Fruit fly (Drosophila melanogaster) whole organism, embryonic: ENCODE data around the gene CG14646.
A peak's percentile ranks its signal among the peaks of the same experiment; 100 is the strongest.

Experiments
- Aef1 ChIP-seq: fragments of 200-800 bp; sonication (Bioruptor generic); IDR thresholded peaks from 3 replicates; pipeline ENCODE4 v1.3.6; 2022; ENCODE audit warnings: missing biosample characterization, missing genetic modification characterization
- CG10366 ChIP-seq: fragments of 200-800 bp; sonication (Bioruptor generic); IDR thresholded peaks from 2 replicates; pipeline ENCODE4 v1.3.6; 2022; ENCODE audit warnings: missing biosample characterization, missing genetic modification characterization
- CG10431 ChIP-seq: fragments of 200-800 bp; sonication (Bioruptor generic); optimal IDR thresholded peaks from 3 replicates; lab custom pipeline; 2018; ENCODE audit warnings: missing biosample characterization, mild to moderate bottlenecking, missing genetic modification characterization
- CG10959 ChIP-seq: fragments of 200-800 bp; sonication (Bioruptor generic); IDR thresholded peaks from 2 replicates; pipeline ENCODE4 v1.3.6; 2022; ENCODE audit warnings: missing biosample characterization, missing genetic modification characterization
- CG11085 ChIP-seq: fragments of 200-800 bp; sonication (Bioruptor generic); IDR thresholded peaks from 2 replicates; pipeline ENCODE4 v1.3.6; 2022; ENCODE audit warnings: missing biosample characterization, missing genetic modification characterization
- CG12071 ChIP-seq: fragments of 200-800 bp; sonication (Bioruptor generic); optimal IDR thresholded peaks from 3 replicates; lab custom pipeline; 2018; ENCODE audit warnings: missing biosample characterization, mild to moderate bottlenecking, missing genetic modification characterization
- CG12219 ChIP-seq: fragments of 200-800 bp; sonication (Bioruptor generic); optimal IDR thresholded peaks from 3 replicates; lab custom pipeline; 2018; ENCODE audit warnings: missing biosample characterization, mild to moderate bottlenecking, missing genetic modification characterization
- CG14710 ChIP-seq: fragments of 200-800 bp; sonication (Bioruptor generic); optimal IDR thresholded peaks from 3 replicates; lab custom pipeline; 2019; ENCODE audit warnings: missing biosample characterization, mild to moderate bottlenecking, missing genetic modification characterization, moderate library complexity
- CG14860 ChIP-seq: fragments of 200-800 bp; sonication (Bioruptor generic); IDR thresholded peaks from 3 replicates; pipeline ENCODE4 v1.3.6; 2022; ENCODE audit warnings: missing biosample characterization, missing genetic modification characterization; ENCODE audit not compliant: partially characterized antibody
- CG15479 ChIP-seq: fragments of 200-800 bp; sonication (Bioruptor generic); optimal IDR thresholded peaks from 3 replicates; lab custom pipeline; 2019; ENCODE audit warnings: missing biosample characterization, mild to moderate bottlenecking, missing genetic modification characterization, moderate library complexity
- CG31365 ChIP-seq: fragments of 200-800 bp; sonication (Bioruptor generic); optimal IDR thresholded peaks from 2 replicates; lab custom pipeline; 2018; ENCODE audit warnings: missing biosample characterization, mild to moderate bottlenecking, missing genetic modification characterization
- CG3163 ChIP-seq: fragments of 200-800 bp; sonication (Bioruptor generic); optimal IDR thresholded peaks from 3 replicates; lab custom pipeline; 2016; ENCODE audit warnings: missing biosample characterization, missing genetic modification characterization
- CG32532 ChIP-seq: fragments of 200-800 bp; sonication (Bioruptor generic); IDR thresholded peaks from 2 replicates; pipeline ENCODE4 v1.3.6; 2022; ENCODE audit warnings: missing biosample characterization, missing genetic modification characterization
- CG33213 ChIP-seq: fragments of 200-800 bp; sonication (Bioruptor generic); optimal IDR thresholded peaks from 3 replicates; lab custom pipeline; 2016; ENCODE audit warnings: missing biosample characterization, missing genetic modification characterization
- CG34376 ChIP-seq: fragments of 200-800 bp; sonication (Bioruptor generic); optimal IDR thresholded peaks from 2 replicates; lab custom pipeline; 2018; ENCODE audit warnings: missing biosample characterization, mild to moderate bottlenecking, missing genetic modification characterization
- CG3838 ChIP-seq: fragments of 200-800 bp; sonication (Bioruptor generic); optimal IDR thresholded peaks from 3 replicates; lab custom pipeline; 2016; ENCODE audit warnings: missing biosample characterization, missing genetic modification characterization
- CG43689 ChIP-seq: fragments of 200-800 bp; sonication (Bioruptor generic); IDR thresholded peaks from 2 replicates; pipeline ENCODE4 v1.3.6; 2022; ENCODE audit warnings: missing biosample characterization, missing genetic modification characterization
- CG4424 ChIP-seq: fragments of 200-800 bp; sonication (Bioruptor generic); optimal IDR thresholded peaks from 3 replicates; lab custom pipeline; 2016; ENCODE audit warnings: missing biosample characterization, missing genetic modification characterization
- CG5953 ChIP-seq: fragments of 200-800 bp; sonication (Bioruptor generic); IDR thresholded peaks from 2 replicates; pipeline ENCODE4 v1.3.6; 2022; ENCODE audit warnings: missing biosample characterization, missing genetic modification characterization
- CG6854 ChIP-seq: fragments of 200-800 bp; sonication (Bioruptor generic); optimal IDR thresholded peaks from 3 replicates; lab custom pipeline; 2017; ENCODE audit warnings: missing biosample characterization, mild to moderate bottlenecking, missing genetic modification characterization
- CG7786 ChIP-seq: fragments of 200-800 bp; sonication (Bioruptor generic); optimal IDR thresholded peaks from 2 replicates; lab custom pipeline; 2016; ENCODE audit warnings: missing biosample characterization, missing genetic modification characterization
- CG8281 ChIP-seq: fragments of 200-800 bp; sonication (Bioruptor generic); optimal IDR thresholded peaks from 2 replicates; lab custom pipeline; 2018; ENCODE audit warnings: missing biosample characterization, mild to moderate bottlenecking, missing genetic modification characterization, moderate library complexity
- CG8359 ChIP-seq: fragments of 200-800 bp; sonication (Bioruptor generic); optimal IDR thresholded peaks from 2 replicates; lab custom pipeline; 2017; ENCODE audit warnings: missing biosample characterization, mild to moderate bottlenecking, missing genetic modification characterization, borderline replicate concordance
- Dbx ChIP-seq: fragments of 200-800 bp; sonication (Bioruptor generic); IDR thresholded peaks from 3 replicates; pipeline ENCODE4 v1.3.6; 2022; ENCODE audit warnings: missing biosample characterization, missing genetic modification characterization
- Dek ChIP-seq: fragments of 200-800 bp; sonication (Bioruptor generic); optimal IDR thresholded peaks from 3 replicates; lab custom pipeline; 2019; ENCODE audit warnings: missing biosample characterization, mild to moderate bottlenecking, missing genetic modification characterization, moderate library complexity
- Dref ChIP-seq: fragments of 200-800 bp; sonication (Bioruptor generic); IDR thresholded peaks from 2 replicates; pipeline ENCODE4 v1.3.6; 2022; ENCODE audit warnings: missing biosample characterization, missing genetic modification characterization
- Gsc ChIP-seq: fragments of 200-800 bp; sonication (Bioruptor generic); IDR thresholded peaks from 2 replicates; pipeline ENCODE4 v1.3.6; 2022; ENCODE audit warnings: missing biosample characterization, missing genetic modification characterization
- Meics ChIP-seq: fragments of 200-800 bp; sonication (Bioruptor generic); optimal IDR thresholded peaks from 2 replicates; lab custom pipeline; 2017; ENCODE audit warnings: missing biosample characterization, mild to moderate bottlenecking, missing genetic modification characterization
- Nf-YB ChIP-seq: fragments of 200-800 bp; sonication (Bioruptor generic); optimal IDR thresholded peaks from 3 replicates; lab custom pipeline; 2019; ENCODE audit warnings: missing biosample characterization, mild to moderate bottlenecking, missing genetic modification characterization, moderate library complexity
- abd-A ChIP-seq: fragments of 200-800 bp; sonication (Bioruptor generic); optimal IDR thresholded peaks from 3 replicates; lab custom pipeline; 2019; ENCODE audit warnings: missing biosample characterization, mild to moderate bottlenecking, missing genetic modification characterization, moderate library complexity
- bbx ChIP-seq: fragments of 200-800 bp; sonication (Bioruptor generic); IDR thresholded peaks from 2 replicates; pipeline ENCODE4 v1.3.6; 2022; ENCODE audit warnings: missing biosample characterization, missing genetic modification characterization; ENCODE audit not compliant: partially characterized antibody
- br ChIP-seq: fragments of >200 bp; optimal IDR thresholded peaks from 2 replicates; lab custom pipeline; 2017
- chm ChIP-seq: fragments of 200-800 bp; sonication (Bioruptor generic); IDR thresholded peaks from 2 replicates; pipeline ENCODE4 v1.3.6; 2022; ENCODE audit warnings: missing biosample characterization, missing genetic modification characterization
- en ChIP-seq: fragments of 200-800 bp; sonication (Bioruptor generic); optimal IDR thresholded peaks from 2 replicates; lab custom pipeline; 2016; ENCODE audit warnings: missing biosample characterization, missing genetic modification characterization
- eve ChIP-seq, 2 experiments: fragments of >200 bp; optimal IDR thresholded peaks; 2 replicates each; lab custom pipeline; 2017; ENCODE audit warnings: missing biosample characterization in 2 of 2, missing genetic modification characterization in 2 of 2
- fru ChIP-seq: fragments of >200 bp; optimal IDR thresholded peaks from 2 replicates; lab custom pipeline; 2017
- ftz-f1 ChIP-seq: fragments of 200-800 bp; sonication (Bioruptor generic); optimal IDR thresholded peaks from 2 replicates; lab custom pipeline; 2016; ENCODE audit warnings: missing biosample characterization, missing genetic modification characterization
- hth ChIP-seq: fragments of >200 bp; optimal IDR thresholded peaks from 2 replicates; lab custom pipeline; 2017; ENCODE audit warnings: inconsistent platforms
- ind ChIP-seq: fragments of 200-800 bp; sonication (Bioruptor generic); optimal IDR thresholded peaks from 3 replicates; lab custom pipeline; 2016; ENCODE audit warnings: missing biosample characterization, missing genetic modification characterization
- ken ChIP-seq: fragments of 200-800 bp; sonication (Bioruptor generic); IDR thresholded peaks from 3 replicates; pipeline ENCODE4 v1.3.6; 2022; ENCODE audit warnings: missing biosample characterization, missing genetic modification characterization
- nerfin-1 ChIP-seq: fragments of 200-800 bp; sonication (Bioruptor generic); optimal IDR thresholded peaks from 3 replicates; lab custom pipeline; 2019; ENCODE audit warnings: missing biosample characterization, mild to moderate bottlenecking, missing genetic modification characterization, moderate library complexity
- nmo ChIP-seq: fragments of 200-800 bp; sonication (Bioruptor generic); optimal IDR thresholded peaks from 2 replicates; lab custom pipeline; 2018; ENCODE audit warnings: missing biosample characterization, mild to moderate bottlenecking, missing genetic modification characterization, moderate library complexity
- nom ChIP-seq: fragments of 200-800 bp; sonication (Bioruptor generic); optimal IDR thresholded peaks from 2 replicates; lab custom pipeline; 2017; ENCODE audit warnings: missing biosample characterization, missing genetic modification characterization, mild to moderate bottlenecking, moderate library complexity, missing genetic modification reagents
- p53 ChIP-seq: fragments of 200-800 bp; sonication (Bioruptor generic); optimal IDR thresholded peaks from 2 replicates; lab custom pipeline; 2016; ENCODE audit warnings: missing biosample characterization, missing genetic modification characterization
- pho ChIP-seq: fragments of 200-800 bp; sonication (Bioruptor generic); optimal IDR thresholded peaks from 2 replicates; lab custom pipeline; 2016; ENCODE audit warnings: missing biosample characterization, missing genetic modification characterization
- pita ChIP-seq: fragments of 200-800 bp; sonication (Bioruptor generic); optimal IDR thresholded peaks from 2 replicates; lab custom pipeline; 2017; ENCODE audit warnings: missing biosample characterization, mild to moderate bottlenecking, missing genetic modification characterization
- rib ChIP-seq: fragments of 200-800 bp; sonication (Bioruptor generic); IDR thresholded peaks from 2 replicates; pipeline ENCODE4 v1.3.6; 2022; ENCODE audit warnings: missing biosample characterization, missing genetic modification characterization
- shn ChIP-seq: fragments of 200-800 bp; sonication (Bioruptor generic); optimal IDR thresholded peaks from 3 replicates; lab custom pipeline; 2016; ENCODE audit warnings: missing biosample characterization, missing genetic modification characterization
- sr ChIP-seq: fragments of 200-800 bp; sonication (Bioruptor generic); IDR thresholded peaks from 3 replicates; pipeline ENCODE4 v1.3.6; 2022; ENCODE audit warnings: missing biosample characterization, missing genetic modification characterization
- stwl ChIP-seq: fragments of 200-800 bp; sonication (Bioruptor generic); optimal IDR thresholded peaks from 3 replicates; lab custom pipeline; 2018; ENCODE audit warnings: missing biosample characterization, mild to moderate bottlenecking, missing genetic modification characterization, moderate library complexity
- yki ChIP-seq: fragments of >200 bp; optimal IDR thresholded peaks from 3 replicates; lab custom pipeline; 2018

CG14646 gene

dm6 chr3R:4402884-4403705, 12.9 kb downstream of the CG14646 start, which contains the start of gene lost (continued):
- TF ChIP-seq CG34376 (GFP tag; lab: Kevin White, UChicago) (peak; percentile 34), CG8359 (no peak), CG33213 (GFP tag; lab: Kevin White, UChicago) (peak; percentile 39), p53 (no peak), CG14710 (peak; percentile 54), ken (GFP tag; lab: Robert Waterston, UW) (peak; percentile 47; the same call in 1 of the 3 replicates), ftz-f1 (no peak), CG3838 (GFP tag; lab: Kevin White, UChicago) (no peak), CG12219 (GFP tag; lab: Kevin White, UChicago) (peak; percentile 1), nmo (GFP tag; lab: Kevin White, UChicago) (peak; percentile 51), CG3163 (no peak), en (GFP tag; lab: Kevin White, UChicago) (no peak), fru (lab: Kevin White, UChicago) (no peak), CG5953 (GFP tag; lab: Robert Waterston, UW) (no peak), Aef1 (no peak), bbx (GFP tag; lab: Robert Waterston, UW) (peak; percentile 99), eve (GFP tag; optimal IDR thresholded peaks at IDR 0.05; lab: Kevin White, UChicago) (peak in 1 of 2 experiments; percentile 14), CG10431 (GFP tag; lab: Kevin White, UChicago) (no peak), CG43689 (GFP tag; lab: Robert Waterston, UW) (no peak), abd-A (tag; lab: Kevin White, UChicago) (no peak), rib (GFP tag; lab: Robert Waterston, UW) (peak; percentile 10; the same call in 1 of the 2 replicates), CG10959 (no peak), ind (no peak), CG11085 (GFP tag; lab: Robert Waterston, UW) (0 out of 2 replicates have a peak, but pooled peaks have one; percentile 24), CG7786 (GFP tag; lab: Kevin White, UChicago) (no peak), CG15479 (GFP tag; lab: Kevin White, UChicago) (peak; percentile 4), nerfin-1 (tag; lab: Kevin White, UChicago) (no peak), CG14860 (GFP tag; lab: Robert Waterston, UW) (peak; percentile 98), CG31365 (tag; lab: Kevin White, UChicago) (no peak), CG10366 (GFP tag; lab: Robert Waterston, UW) (0 out of 2 replicates have a peak, but pooled peaks have one; percentile 20), CG6854 (no peak), hth (lab: Kevin White, UChicago) (no peak), yki (lab: Kevin White, UChicago) (no peak), CG12071 (no peak), Nf-YB (GFP tag; lab: Kevin White, UChicago) (peak; percentile 8), Meics (GFP tag; lab: Kevin White, UChicago) (no peak), pho (peak; percentile 45), nom (peak; percentile 24), Dref (peak; percentile 94), sr (0 out of 3 replicates have a peak, but pooled peaks have one; percentile 8), Dbx (GFP tag; lab: Robert Waterston, UW) (peak; percentile 49; the same call in 2 of the 3 replicates), chm (GFP tag; lab: Robert Waterston, UW) (no peak), pita (GFP tag; lab: Kevin White, UChicago) (no peak), CG32532 (GFP tag; lab: Robert Waterston, UW) (peak; percentile 69), br (no peak), stwl (tag; lab: Kevin White, UChicago) (peak; percentile 44), CG4424 (GFP tag; lab: Kevin White, UChicago) (no peak), Dek (tag; lab: Kevin White, UChicago) (peak; percentile 34), CG8281 (tag; lab: Kevin White, UChicago) (no peak), Gsc (no peak), shn (peak; percentile 32)
